Worm (Caenorhabditis elegans): ENCODE data around the gene fut-8.

fut-8 gene

DNA sequence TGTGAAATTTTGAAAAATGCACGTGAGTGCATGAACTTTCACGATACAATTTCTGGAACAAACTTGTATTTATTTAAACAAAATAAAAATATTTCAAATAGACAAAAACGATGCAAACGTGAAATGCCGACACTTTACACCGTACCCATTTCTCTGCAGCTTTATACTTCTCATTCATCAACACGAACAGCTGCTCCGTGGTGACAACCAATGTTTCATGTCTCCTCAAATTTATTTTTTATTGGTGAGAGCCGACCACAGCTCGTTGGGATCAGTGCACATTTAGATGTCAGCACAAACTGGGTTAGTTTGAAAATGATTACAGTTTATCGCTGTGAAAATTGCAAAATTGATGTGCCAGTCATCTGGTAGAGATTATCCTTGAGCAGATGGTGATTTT is 5.3 kb upstream of the fut-8 start:
- peak; percentile 39 for TF ChIP-seq rnt-1 (tag; optimal IDR thresholded peaks at IDR 0.05)
- no peak for TF ChIP-seq npax-4 (tag; optimal IDR thresholded peaks at IDR 0.05)
- peak; percentile 84 for TF ChIP-seq unc-55 (GFP tag; optimal IDR thresholded peaks at IDR 0.05)

DNA sequence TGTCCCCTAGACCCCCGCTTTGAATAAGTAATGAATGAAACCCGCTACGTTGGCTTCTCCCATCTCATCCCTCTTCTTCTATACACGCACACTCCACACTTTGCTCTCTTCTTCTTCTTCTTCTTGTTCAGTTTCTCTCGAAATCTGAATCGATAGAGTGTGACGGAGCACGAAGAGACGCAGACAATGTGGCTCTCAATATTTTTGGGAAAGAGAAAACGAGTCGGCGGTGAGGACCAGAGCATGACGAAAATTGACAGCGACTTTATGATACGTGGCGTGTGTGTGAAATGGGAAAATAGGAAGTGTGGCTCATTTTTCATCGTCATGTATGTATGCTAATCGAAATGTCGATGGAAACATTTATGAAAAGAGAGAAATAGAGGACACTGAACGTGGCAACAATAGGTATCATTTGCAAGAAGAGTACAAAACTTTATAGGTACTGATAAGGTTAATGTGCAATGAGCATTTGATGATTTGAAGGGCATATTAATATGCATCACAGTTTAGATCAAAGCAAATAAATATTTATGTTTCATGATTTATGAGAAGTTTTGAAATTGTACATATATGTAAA is 1.3 kb upstream of the fut-8 start:
- TF ChIP-seq ceh-34 (tag; optimal IDR thresholded peaks at IDR 0.05) (peak; percentile 69), ceh-31 (tag; optimal IDR thresholded peaks at IDR 0.05) (peak; percentile 53), ceh-45 (GFP tag; IDR thresholded peaks at IDR 0.05) (no peak), ets-4 (tag; optimal IDR thresholded peaks at IDR 0.05) (no peak), T23F11.4 (GFP tag; optimal IDR thresholded peaks at IDR 0.05) (no peak), tbx-2 (tag; optimal IDR thresholded peaks at IDR 0.05) (peak; percentile 50), sdc-2 (tag; optimal IDR thresholded peaks at IDR 0.05) (no peak), lin-11 (tag; optimal IDR thresholded peaks at IDR 0.05) (no peak), hlh-6 (tag; optimal IDR thresholded peaks at IDR 0.05) (no peak), pha-2 (tag; optimal IDR thresholded peaks at IDR 0.05) (no peak), pag-3 (tag; optimal IDR thresholded peaks at IDR 0.05; ENCODE audit: borderline replicate concordance) (no peak), elt-2 (tag; optimal IDR thresholded peaks at IDR 0.05) (peak; percentile 47), ceh-48 (tag; optimal IDR thresholded peaks at IDR 0.05) (peak; percentile 73), hlh-8 (tag; optimal IDR thresholded peaks at IDR 0.05) (peak; percentile 35), ceh-19 (GFP tag; optimal IDR thresholded peaks at IDR 0.05) (no peak), ceh-14 (tag; optimal IDR thresholded peaks at IDR 0.05) (peak; percentile 63), unc-42 (tag; optimal IDR thresholded peaks at IDR 0.05) (peak; percentile 80), fax-1 (tag; optimal IDR thresholded peaks at IDR 0.05) (no peak), syd-9 (tag; optimal IDR thresholded peaks at IDR 0.05) (peak; percentile 41), F13H6.1 (tag; optimal IDR thresholded peaks at IDR 0.05) (no peak), rnt-1 (tag; optimal IDR thresholded peaks at IDR 0.05) (peak; percentile 54), ceh-18 (tag; optimal IDR thresholded peaks at IDR 0.05) (peak; percentile 69), hlh-15 (tag; optimal IDR thresholded peaks at IDR 0.05) (no peak), pros-1 (tag; optimal IDR thresholded peaks at IDR 0.05) (peak; percentile 3), nfya-1 (tag; optimal IDR thresholded peaks at IDR 0.05) (peak; percentile 55), npax-4 (tag; optimal IDR thresholded peaks at IDR 0.05) (no peak), unc-55 (GFP tag; optimal IDR thresholded peaks at IDR 0.05) (peak; percentile 94)

DNA sequence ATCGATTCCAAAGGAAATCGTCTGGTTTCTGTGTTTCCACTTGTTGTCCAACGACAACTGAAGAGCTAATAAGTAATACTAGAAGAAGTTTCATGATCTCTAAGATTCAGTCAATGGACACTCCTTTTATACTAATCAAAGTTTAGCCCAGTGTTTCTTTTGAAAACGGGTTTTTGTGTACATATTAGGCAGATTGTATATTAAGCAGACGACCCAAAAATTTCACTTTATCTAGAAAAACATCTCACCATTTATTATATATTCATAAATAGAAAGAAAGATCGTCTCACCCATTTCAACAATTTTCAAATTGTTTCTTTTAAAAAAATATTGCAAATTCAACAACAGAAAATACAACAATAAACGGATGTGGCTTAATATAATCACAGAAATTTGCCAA is 3.5 kb downstream of the fut-8 start, which contains the start of gene C10F3.7:
Gene C10F3.7, minus strand, starts transcription at position 101 of the 400 bp plus-strand sequence.
- TF ChIP-seq tbx-2 (tag; optimal IDR thresholded peaks at IDR 0.05), result no peak
- TF ChIP-seq che-1 (tag; optimal IDR thresholded peaks at IDR 0.05), result no peak
- TF ChIP-seq dve-1 (tag; optimal IDR thresholded peaks at IDR 0.05), result no peak
- TF ChIP-seq pha-4 (tag; optimal IDR thresholded peaks at IDR 0.05), result no peak
- TF ChIP-seq pag-3 (tag; optimal IDR thresholded peaks at IDR 0.05; ENCODE audit: borderline replicate concordance), result no peak
- TF ChIP-seq npax-4 (tag; optimal IDR thresholded peaks at IDR 0.05), result no peak
- no peak for TF ChIP-seq hlh-8 (tag; optimal IDR thresholded peaks at IDR 0.05)
- no peak for TF ChIP-seq pat-9 (tag; optimal IDR thresholded peaks at IDR 0.05)
- TF ChIP-seq ceh-30 (tag; optimal IDR thresholded peaks at IDR 0.05), result no peak
- TF ChIP-seq pax-1 (tag; optimal IDR thresholded peaks at IDR 0.05), result no peak
- TF ChIP-seq sox-2 (GFP tag; IDR thresholded peaks at IDR 0.05), result no peak

DNA sequence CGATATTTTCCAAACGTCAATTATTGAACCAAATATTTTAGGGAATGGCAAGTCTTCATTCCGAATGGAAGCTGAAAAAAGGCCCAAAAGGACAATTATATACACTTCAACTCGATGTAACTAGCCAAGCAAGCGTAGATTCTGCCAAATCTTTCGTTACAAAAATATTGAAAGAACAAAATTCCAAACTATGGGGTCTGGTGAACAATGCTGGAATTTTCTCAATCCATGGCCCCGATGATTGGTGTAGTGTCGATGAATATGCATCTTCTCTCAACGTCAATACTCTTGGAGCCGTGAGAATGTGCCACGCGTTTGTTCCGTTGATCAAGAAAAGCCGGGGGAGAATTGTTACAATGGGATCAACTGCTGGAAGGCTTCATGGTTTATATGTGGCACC is 6.0 kb downstream of the fut-8 start:
- TF ChIP-seq ceh-19 (GFP tag; optimal IDR thresholded peaks at IDR 0.05) (no peak), pat-9 (tag; optimal IDR thresholded peaks at IDR 0.05) (no peak), C08G9.2 (tag; optimal IDR thresholded peaks at IDR 0.05) (no peak), nfya-1 (tag; optimal IDR thresholded peaks at IDR 0.05) (no peak), T23F11.4 (GFP tag; optimal IDR thresholded peaks at IDR 0.05) (no peak), pqm-1 (tag; optimal IDR thresholded peaks at IDR 0.05) (no peak)
